Fruit fly (Drosophila melanogaster) whole organism, wandering third instar larva: ENCODE data around the gene Pgant35A.

Source experiments
- CG32264 ChIP-seq: fragments of 200-800 bp; sonication (Bioruptor generic); optimal IDR thresholded peaks from 2 replicates; lab custom pipeline; 2016; ENCODE audit warnings: missing biosample characterization, missing genetic modification characterization
- CG9705 ChIP-seq: fragments of 200-800 bp; sonication (Bioruptor generic); optimal IDR thresholded peaks from 2 replicates; lab custom pipeline; 2018; ENCODE audit warnings: missing biosample characterization, mild to moderate bottlenecking, missing genetic modification characterization
- Dfd ChIP-seq: fragments of >200 bp; optimal IDR thresholded peaks from 2 replicates; lab custom pipeline; 2017; ENCODE audit warnings: missing biosample characterization, missing genetic modification characterization
- Dif ChIP-seq: fragments of 200-275, 200-300 bp; sonication (Bioruptor generic); optimal IDR thresholded peaks from 2 replicates; lab custom pipeline; 2018; ENCODE audit warnings: missing biosample characterization, missing genetic modification characterization; ENCODE audit not compliant: partially characterized antibody
- GATAd ChIP-seq: sonication (Bioruptor generic); optimal IDR thresholded peaks from 2 replicates; lab custom pipeline; 2016; ENCODE audit warnings: missing biosample characterization, missing genetic modification characterization
- HLH106 ChIP-seq: fragments of 200-800 bp; optimal IDR thresholded peaks from 3 replicates; lab custom pipeline; 2019; ENCODE audit warnings: missing biosample characterization, mild to moderate bottlenecking, missing genetic modification characterization, moderate library complexity
- Hnf4 ChIP-seq: fragments of 200-800 bp; sonication (Bioruptor generic); optimal IDR thresholded peaks from 2 replicates; lab custom pipeline; 2016; ENCODE audit warnings: missing biosample characterization, mild to moderate bottlenecking, missing genetic modification characterization
- Hr83 ChIP-seq: fragments of 200-300 bp; sonication (Bioruptor generic); optimal IDR thresholded peaks from 2 replicates; lab custom pipeline; 2016; ENCODE audit warnings: missing biosample characterization, mild to moderate bottlenecking, missing genetic modification characterization, moderate library complexity; ENCODE audit not compliant: poor library complexity, severe bottlenecking
- Jra ChIP-seq: sonication (Bioruptor generic); optimal IDR thresholded peaks from 2 replicates; lab custom pipeline; 2016; ENCODE audit warnings: missing biosample characterization, missing genetic modification characterization
- Mio ChIP-seq: sonication (Bioruptor generic); optimal IDR thresholded peaks from 2 replicates; lab custom pipeline; 2016; ENCODE audit warnings: missing biosample characterization, missing genetic modification characterization
- Myc ChIP-seq: fragments of >200 bp; optimal IDR thresholded peaks from 2 replicates; lab custom pipeline; 2017
- N ChIP-seq: fragments of >200 bp; optimal IDR thresholded peaks from 2 replicates; lab custom pipeline; 2018; ENCODE audit warnings: missing biosample characterization, missing external identifiers, missing genetic modification characterization
- Rel ChIP-seq, 2 experiments: fragments of 200-800 bp; sonication (Bioruptor generic) in 1 of 2; optimal IDR thresholded peaks; 2 replicates in 1 of 2; 3 replicates in 1 of 2; lab custom pipeline; 2016 to 2019; ENCODE audit warnings: mild to moderate bottlenecking in 2 of 2, missing biosample characterization in 2 of 2, missing genetic modification characterization in 2 of 2, moderate library complexity in 1 of 2
- Sp1 ChIP-seq: fragments of 200-800 bp; sonication (Bioruptor generic); optimal IDR thresholded peaks from 3 replicates; lab custom pipeline; 2019; ENCODE audit warnings: missing biosample characterization, mild to moderate bottlenecking, missing genetic modification characterization, moderate library complexity
- Vsx2 ChIP-seq: fragments of 200-300, 225-300 bp; sonication (Bioruptor generic); optimal IDR thresholded peaks from 2 replicates; lab custom pipeline; 2018; ENCODE audit warnings: missing biosample characterization, missing genetic modification characterization; ENCODE audit not compliant: partially characterized antibody
- br ChIP-seq: fragments of 200-800 bp; sonication (Bioruptor generic); optimal IDR thresholded peaks from 2 replicates; lab custom pipeline; 2016; ENCODE audit warnings: missing biosample characterization, missing genetic modification characterization
- brk ChIP-seq: fragments of 200-800 bp; sonication (Bioruptor generic); optimal IDR thresholded peaks from 2 replicates; lab custom pipeline; 2016; ENCODE audit warnings: missing biosample characterization, mild to moderate bottlenecking, missing genetic modification characterization
- dl ChIP-seq, 2 experiments: fragments of 175-275, 200-275 bp in 1 of 2; fragments of 200-275 bp in 1 of 2; sonication (Bioruptor generic); optimal IDR thresholded peaks; lab custom pipeline; 2018; ENCODE audit warnings: mild to moderate bottlenecking in 2 of 2, missing biosample characterization in 2 of 2, missing genetic modification characterization in 2 of 2, moderate library complexity in 2 of 2; ENCODE audit not compliant: partially characterized antibody in 2 of 2, insufficient read depth in 1 of 2
- dmrt93B ChIP-seq: fragments of 200-800 bp; sonication (Bioruptor generic); optimal IDR thresholded peaks from 2 replicates; lab custom pipeline; 2018; ENCODE audit warnings: missing biosample characterization, mild to moderate bottlenecking, missing genetic modification characterization
- dsf ChIP-seq: sonication (Bioruptor generic); optimal IDR thresholded peaks from 2 replicates; lab custom pipeline; 2016; ENCODE audit warnings: missing biosample characterization, missing genetic modification characterization, borderline replicate concordance
- ey ChIP-seq: fragments of 200-800 bp; sonication (Bioruptor generic); optimal IDR thresholded peaks from 2 replicates; lab custom pipeline; 2016; ENCODE audit warnings: missing biosample characterization, missing genetic modification characterization
- foxo ChIP-seq, 2 experiments: fragments of 200-800 bp; sonication (Bioruptor generic); optimal IDR thresholded peaks; 2 replicates in 1 of 2; 3 replicates in 1 of 2; lab custom pipeline; 2016 to 2017; ENCODE audit warnings: missing biosample characterization in 2 of 2, missing genetic modification characterization in 2 of 2
- fru ChIP-seq: fragments of 200-800 bp; sonication (Bioruptor generic); optimal IDR thresholded peaks from 3 replicates; lab custom pipeline; 2016; ENCODE audit warnings: missing biosample characterization, mild to moderate bottlenecking, missing genetic modification characterization
- h ChIP-seq: fragments of 200-800 bp; sonication (Bioruptor generic); optimal IDR thresholded peaks from 3 replicates; lab custom pipeline; 2016; ENCODE audit warnings: missing biosample characterization, mild to moderate bottlenecking, missing genetic modification characterization
- jim ChIP-seq: fragments of 175-275, 200-325 bp; sonication (Bioruptor generic); optimal IDR thresholded peaks from 2 replicates; lab custom pipeline; 2016; ENCODE audit warnings: missing biosample characterization, mild to moderate bottlenecking, missing genetic modification characterization
- lola ChIP-seq: fragments of >200 bp; optimal IDR thresholded peaks from 2 replicates; lab custom pipeline; 2017; ENCODE audit warnings: missing biosample characterization, missing genetic modification characterization
- psq ChIP-seq: fragments of 200-800 bp; sonication (Bioruptor generic); optimal IDR thresholded peaks from 3 replicates; lab custom pipeline; 2017; ENCODE audit warnings: missing biosample characterization, mild to moderate bottlenecking, missing genetic modification characterization, moderate library complexity
- rgr ChIP-seq: fragments of 200-800 bp; sonication (Bioruptor generic); optimal IDR thresholded peaks from 3 replicates; lab custom pipeline; 2016; ENCODE audit warnings: missing biosample characterization, mild to moderate bottlenecking, missing genetic modification characterization
- sage ChIP-seq: fragments of 200-800 bp; sonication (Bioruptor generic); optimal IDR thresholded peaks from 2 replicates; lab custom pipeline; 2016; ENCODE audit warnings: missing biosample characterization, mild to moderate bottlenecking, missing genetic modification characterization
- tai ChIP-seq: sonication (Bioruptor generic); optimal IDR thresholded peaks from 2 replicates; lab custom pipeline; 2016; ENCODE audit warnings: missing biosample characterization, missing genetic modification characterization
- usp ChIP-seq: fragments of >200 bp; optimal IDR thresholded peaks from 2 replicates; lab custom pipeline; 2017; ENCODE audit warnings: missing biosample characterization, missing genetic modification characterization
- woc ChIP-seq: sonication (Bioruptor generic); optimal IDR thresholded peaks from 2 replicates; lab custom pipeline; 2016; ENCODE audit warnings: missing biosample characterization, mild to moderate bottlenecking, missing genetic modification characterization

The Pgant35A gene

dm6 chr2L:14319005-14319404, 40.0 kb upstream of the Pgant35A start:
- TF ChIP-seq Sp1 (GFP tag; lab: Kevin White, UChicago) (no peak), Jra (no peak), Myc (lab: Kevin White, UChicago) (no peak), sage (GFP tag; lab: Kevin White, UChicago) (no peak), Dif (GFP tag; lab: Kevin White, UChicago) (no peak), rgr (GFP tag; lab: Kevin White, UChicago) (no peak)

dm6 chr2L:14333965-14334364, 25.1 kb upstream of the Pgant35A start, which contains the start of gene CG33090:
Gene CG33090 (plus strand): TSS chr2L:14334158.
- TF ChIP-seq lola (GFP tag; lab: Kevin White, UChicago): no peak
- no peak for TF ChIP-seq Jra
- TF ChIP-seq Myc (lab: Kevin White, UChicago): peak; percentile 47
- no peak for TF ChIP-seq Dif (GFP tag; lab: Kevin White, UChicago)
- peak; percentile 15 for TF ChIP-seq sage (GFP tag; lab: Kevin White, UChicago)
- TF ChIP-seq, all 38 proteins: peak for 2

dm6 chr2L:14336311-14336836, 22.7 kb upstream of the Pgant35A start:
- TF ChIP-seq Dfd: no peak
- TF ChIP-seq Rel (GFP tag; optimal IDR thresholded peaks at IDR 0.05; lab: Kevin White, UChicago): no peak
- no peak for TF ChIP-seq Rel (tag; optimal IDR thresholded peaks at IDR 0.05; lab: Kevin White, UChicago)
- TF ChIP-seq dl (GFP tag; optimal IDR thresholded peaks at IDR 0.05; lab: Kevin White, UChicago; ENCODE audit: insufficient read depth in 1 of 2, partially characterized antibody in 2 of 2): no peak
- no peak for TF ChIP-seq foxo (GFP tag; optimal IDR thresholded peaks at IDR 0.05; lab: Kevin White, UChicago)
- no peak for TF ChIP-seq ey (GFP tag; lab: Kevin White, UChicago)
- no peak for TF ChIP-seq HLH106 (tag; lab: Kevin White, UChicago)
- no peak for TF ChIP-seq dsf (GFP tag; lab: Kevin White, UChicago)
- TF ChIP-seq tai (GFP tag; lab: Kevin White, UChicago): no peak
- TF ChIP-seq fru: no peak
- no peak for TF ChIP-seq brk
- no peak for TF ChIP-seq usp
- TF ChIP-seq N (GFP tag; lab: Kevin White, UChicago): no peak
- no peak for TF ChIP-seq Sp1 (GFP tag; lab: Kevin White, UChicago)
- TF ChIP-seq Hr83 (GFP tag; lab: Kevin White, UChicago): no peak
- no peak for TF ChIP-seq br (GFP tag; lab: Kevin White, UChicago)
- TF ChIP-seq jim (GFP tag; lab: Kevin White, UChicago): no peak
- TF ChIP-seq woc (GFP tag; lab: Kevin White, UChicago): no peak

- TF ChIP-seq Rel (GFP tag; optimal IDR thresholded peaks at IDR 0.05; lab: Kevin White, UChicago) (no peak), Rel (tag; optimal IDR thresholded peaks at IDR 0.05; lab: Kevin White, UChicago) (no peak), dl (GFP tag; optimal IDR thresholded peaks at IDR 0.05; lab: Kevin White, UChicago; ENCODE audit: insufficient read depth in 1 of 2, partially characterized antibody in 2 of 2) (no peak), Dfd (no peak), GATAd (GFP tag; lab: Kevin White, UChicago) (no peak), Dif (GFP tag; lab: Kevin White, UChicago) (no peak), Sp1 (GFP tag; lab: Kevin White, UChicago) (no peak), CG32264 (GFP tag; lab: Kevin White, UChicago) (no peak), dmrt93B (GFP tag; lab: Kevin White, UChicago) (no peak), brk (no peak), h (GFP tag; lab: Kevin White, UChicago) (no peak), Vsx2 (no peak), woc (GFP tag; lab: Kevin White, UChicago) (no peak), Jra (no peak), usp (no peak), ey (GFP tag; lab: Kevin White, UChicago) (no peak)
Measured at dm6 chr2L:14337940-14338339, 21.1 kb upstream of the Pgant35A start, which contains the start of gene CG15286. Gene CG15286 (plus strand): TSS chr2L:14338240.

dm6 chr2L:14340964-14341363, 18.1 kb upstream of the Pgant35A start:
- TF ChIP-seq sage (GFP tag; lab: Kevin White, UChicago): no peak
- no peak for TF ChIP-seq Jra
- TF ChIP-seq dmrt93B (GFP tag; lab: Kevin White, UChicago): no peak
- TF ChIP-seq CG9705 (GFP tag; lab: Kevin White, UChicago): no peak
- TF ChIP-seq fru: no peak
- TF ChIP-seq Sp1 (GFP tag; lab: Kevin White, UChicago): no peak
- TF ChIP-seq Hnf4 (GFP tag; lab: Kevin White, UChicago): no peak
- no peak for TF ChIP-seq foxo (GFP tag; optimal IDR thresholded peaks at IDR 0.05; lab: Kevin White, UChicago)
- no peak for TF ChIP-seq psq (GFP tag; lab: Kevin White, UChicago)
- TF ChIP-seq N (GFP tag; lab: Kevin White, UChicago): no peak
- no peak for TF ChIP-seq Mio (GFP tag; lab: Kevin White, UChicago)
- TF ChIP-seq Vsx2: no peak
